Fruit fly (Drosophila melanogaster) whole organism, embryonic: Measurements from ENCODE around the gene Npc2a.

Experiments
- CG1024 ChIP-seq: fragments of 200-800 bp; sonication (Bioruptor generic); IDR thresholded peaks from 2 replicates; pipeline ENCODE4 v1.3.6; 2022; ENCODE audit warnings: missing biosample characterization, missing genetic modification characterization
- CG10274 ChIP-seq: fragments of 200-800 bp; sonication (Bioruptor generic); optimal IDR thresholded peaks from 3 replicates; lab custom pipeline; 2017; ENCODE audit warnings: missing biosample characterization, mild to moderate bottlenecking, missing genetic modification characterization
- CG13894 ChIP-seq: fragments of 200-800 bp; sonication (Bioruptor generic); optimal IDR thresholded peaks from 3 replicates; lab custom pipeline; 2018; ENCODE audit warnings: missing biosample characterization, mild to moderate bottlenecking, missing genetic modification characterization, moderate library complexity
- CG14441 ChIP-seq: fragments of 200-800 bp; sonication (Bioruptor generic); IDR thresholded peaks from 2 replicates; pipeline ENCODE4 v1.3.6; 2022; ENCODE audit warnings: missing biosample characterization, missing genetic modification characterization
- CG15479 ChIP-seq: fragments of 200-800 bp; sonication (Bioruptor generic); optimal IDR thresholded peaks from 3 replicates; lab custom pipeline; 2019; ENCODE audit warnings: missing biosample characterization, mild to moderate bottlenecking, missing genetic modification characterization, moderate library complexity
- CG15514 ChIP-seq: fragments of 200-800 bp; sonication (Bioruptor generic); optimal IDR thresholded peaks from 3 replicates; lab custom pipeline; 2017; ENCODE audit warnings: missing biosample characterization, missing genetic modification characterization, mild to moderate bottlenecking, moderate library complexity, missing genetic modification reagents
- CG16779 ChIP-seq: fragments of 200-800 bp; sonication (Bioruptor generic); IDR thresholded peaks from 2 replicates; pipeline ENCODE4 v1.3.6; 2022; ENCODE audit warnings: missing biosample characterization, missing genetic modification characterization
- CG17328 ChIP-seq: fragments of 200-800 bp; sonication (Bioruptor generic); IDR thresholded peaks from 2 replicates; pipeline ENCODE4 v1.3.6; 2022; ENCODE audit warnings: missing biosample characterization, missing genetic modification characterization
- CG3281 ChIP-seq: fragments of 200-800 bp; sonication (Bioruptor generic); optimal IDR thresholded peaks from 3 replicates; lab custom pipeline; 2017; ENCODE audit warnings: missing biosample characterization, mild to moderate bottlenecking, missing genetic modification characterization
- CG34224 ChIP-seq: fragments of 200-800 bp; sonication (Bioruptor generic); IDR thresholded peaks from 3 replicates; pipeline ENCODE4 v1.3.6; 2022; ENCODE audit warnings: missing biosample characterization, missing genetic modification characterization; ENCODE audit not compliant: partially characterized antibody
- CG34376 ChIP-seq: fragments of 200-800 bp; sonication (Bioruptor generic); optimal IDR thresholded peaks from 2 replicates; lab custom pipeline; 2018; ENCODE audit warnings: missing biosample characterization, mild to moderate bottlenecking, missing genetic modification characterization
- CG4730 ChIP-seq: fragments of 200-800 bp; sonication (Bioruptor generic); IDR thresholded peaks from 2 replicates; pipeline ENCODE4 v1.3.6; 2022; ENCODE audit warnings: missing biosample characterization, missing genetic modification characterization
- CG5245 ChIP-seq: fragments of 200-800 bp; sonication (Bioruptor generic); optimal IDR thresholded peaks from 3 replicates; lab custom pipeline; 2016; ENCODE audit warnings: missing biosample characterization, missing genetic modification characterization
- CG7556 ChIP-seq: fragments of 200-800 bp; sonication (Bioruptor generic); optimal IDR thresholded peaks from 2 replicates; lab custom pipeline; 2017; ENCODE audit warnings: missing biosample characterization, mild to moderate bottlenecking, missing genetic modification characterization
- Deaf1 ChIP-seq: fragments of 200-800 bp; optimal IDR thresholded peaks from 3 replicates; lab custom pipeline; 2019; ENCODE audit warnings: missing biosample characterization, mild to moderate bottlenecking, missing genetic modification characterization, moderate library complexity
- Dip3 ChIP-seq: fragments of 200-800 bp; sonication (Bioruptor generic); optimal IDR thresholded peaks from 3 replicates; lab custom pipeline; 2016; ENCODE audit warnings: missing biosample characterization, missing genetic modification characterization
- E2f1 ChIP-seq: fragments of 200-800 bp; sonication (Bioruptor generic); IDR thresholded peaks from 2 replicates; pipeline ENCODE4 v1.3.6; 2022; ENCODE audit warnings: missing biosample characterization, missing genetic modification characterization
- Ets97D ChIP-seq: fragments of 200-800 bp; sonication (Bioruptor generic); optimal IDR thresholded peaks from 3 replicates; lab custom pipeline; 2016; ENCODE audit warnings: missing biosample characterization, missing genetic modification characterization
- Fer3 ChIP-seq: fragments of 200-800 bp; sonication (Bioruptor generic); optimal IDR thresholded peaks from 2 replicates; lab custom pipeline; 2018; ENCODE audit warnings: missing biosample characterization, mild to moderate bottlenecking, missing genetic modification characterization, moderate library complexity
- H2.0 ChIP-seq: fragments of 200-800 bp; sonication (Bioruptor generic); IDR thresholded peaks from 2 replicates; pipeline ENCODE4 v1.3.6; 2022; ENCODE audit warnings: missing biosample characterization, missing genetic modification characterization
- Hr78 ChIP-seq, 2 experiments: fragments of 200-800 bp in 1 of 2; fragments of >200 bp in 1 of 2; sonication (Bioruptor generic) in 1 of 2; optimal IDR thresholded peaks; 2 replicates each; lab custom pipeline; 2017 to 2019; ENCODE audit warnings: missing biosample characterization in 2 of 2, missing genetic modification characterization in 2 of 2, mild to moderate bottlenecking in 1 of 2, moderate library complexity in 1 of 2
- Jarid2 ChIP-seq: fragments of 200-800 bp; sonication (Bioruptor generic); optimal IDR thresholded peaks from 3 replicates; lab custom pipeline; 2017; ENCODE audit warnings: mild to moderate bottlenecking, missing biosample characterization, missing genetic modification reagents, missing genetic modification characterization
- MBD-R2 ChIP-seq: fragments of 200-800 bp; sonication (Bioruptor generic); IDR thresholded peaks from 2 replicates; pipeline ENCODE4 v1.3.6; 2022; ENCODE audit warnings: missing biosample characterization, missing genetic modification characterization
- Med ChIP-seq: fragments of 200-800 bp; sonication (Bioruptor generic); peaks from one replicate; lab custom pipeline; 2016; ENCODE audit warnings: missing biosample characterization, missing genetic modification characterization, mild to moderate bottlenecking, inconsistent platforms, moderate library complexity
- Mes4 ChIP-seq: fragments of 200-800 bp; sonication (Bioruptor generic); optimal IDR thresholded peaks from 2 replicates; lab custom pipeline; 2016; ENCODE audit warnings: missing biosample characterization, missing genetic modification characterization
- Nf-YA ChIP-seq: fragments of 200-800 bp; sonication (Bioruptor generic); IDR thresholded peaks from 2 replicates; pipeline ENCODE4 v1.3.6; 2022; ENCODE audit warnings: missing biosample characterization, missing genetic modification characterization
- Opbp ChIP-seq: fragments of 200-800 bp; sonication (Bioruptor generic); IDR thresholded peaks from 3 replicates; pipeline ENCODE4 v1.3.6; 2022; ENCODE audit warnings: missing biosample characterization, missing genetic modification characterization; ENCODE audit not compliant: partially characterized antibody
- Sry-β ChIP-seq: fragments of 200-800 bp; sonication (Bioruptor generic); optimal IDR thresholded peaks from 2 replicates; lab custom pipeline; 2018; ENCODE audit warnings: missing biosample characterization, mild to moderate bottlenecking, missing genetic modification characterization, moderate library complexity
- Xbp1 ChIP-seq: fragments of 200-800 bp; sonication (Bioruptor generic); optimal IDR thresholded peaks from 3 replicates; lab custom pipeline; 2016; ENCODE audit warnings: missing biosample characterization, mild to moderate bottlenecking, missing genetic modification characterization
- br ChIP-seq: fragments of >200 bp; optimal IDR thresholded peaks from 2 replicates; lab custom pipeline; 2017
- btn ChIP-seq: fragments of 200-800 bp; sonication (Bioruptor generic); optimal IDR thresholded peaks from 2 replicates; lab custom pipeline; 2016; ENCODE audit warnings: missing biosample characterization, missing genetic modification characterization
- cas ChIP-seq: fragments of 200-800 bp; sonication (Bioruptor generic); IDR thresholded peaks from 2 replicates; pipeline ENCODE4 v1.3.6; 2022; ENCODE audit warnings: missing biosample characterization, missing genetic modification characterization
- corto ChIP-seq: fragments of 200-800 bp; sonication (Bioruptor generic); optimal IDR thresholded peaks from 2 replicates; lab custom pipeline; 2016; ENCODE audit warnings: missing biosample characterization, mild to moderate bottlenecking, missing genetic modification characterization, moderate library complexity
- danr ChIP-seq: fragments of 200-800 bp; sonication (Bioruptor generic); IDR thresholded peaks from 2 replicates; pipeline ENCODE4 v1.3.6; 2022; ENCODE audit warnings: missing biosample characterization, missing genetic modification characterization
- emc ChIP-seq: fragments of 200-800 bp; sonication (Bioruptor generic); optimal IDR thresholded peaks from 2 replicates; lab custom pipeline; 2016; ENCODE audit warnings: missing biosample characterization, missing genetic modification characterization
- en ChIP-seq: fragments of 200-800 bp; sonication (Bioruptor generic); optimal IDR thresholded peaks from 2 replicates; lab custom pipeline; 2016; ENCODE audit warnings: missing biosample characterization, missing genetic modification characterization
- fd96Cb ChIP-seq: fragments of 200-800 bp; sonication (Bioruptor generic); optimal IDR thresholded peaks from 2 replicates; lab custom pipeline; 2018; ENCODE audit warnings: missing biosample characterization, mild to moderate bottlenecking, missing genetic modification characterization, moderate library complexity
- fu2 ChIP-seq: fragments of 200-800 bp; sonication (Bioruptor generic); optimal IDR thresholded peaks from 2 replicates; lab custom pipeline; 2016; ENCODE audit warnings: missing biosample characterization, missing genetic modification characterization
- gcm ChIP-seq: fragments of 200-800 bp; sonication (Bioruptor generic); optimal IDR thresholded peaks from 2 replicates; lab custom pipeline; 2019; ENCODE audit warnings: missing biosample characterization, mild to moderate bottlenecking, missing genetic modification characterization, moderate library complexity
- gt ChIP-seq: fragments of 200-800 bp; sonication (Bioruptor generic); IDR thresholded peaks from 2 replicates; pipeline ENCODE4 v1.3.6; 2022; ENCODE audit warnings: missing biosample characterization, missing genetic modification characterization
- hb ChIP-seq: fragments of 200-800 bp; sonication (Bioruptor generic); IDR thresholded peaks from 3 replicates; pipeline ENCODE4 v1.3.6; 2022; ENCODE audit warnings: missing biosample characterization, missing genetic modification characterization; ENCODE audit not compliant: partially characterized antibody
- phol ChIP-seq: fragments of 200-800 bp; sonication (Bioruptor generic); optimal IDR thresholded peaks from 3 replicates; lab custom pipeline; 2018; ENCODE audit warnings: missing biosample characterization, mild to moderate bottlenecking, missing genetic modification characterization, moderate library complexity
- row ChIP-seq: fragments of 200-800 bp; sonication (Bioruptor generic); IDR thresholded peaks from 3 replicates; pipeline ENCODE4 v1.3.6; 2022; ENCODE audit warnings: missing biosample characterization, missing genetic modification characterization
- sob ChIP-seq: fragments of 200-800 bp; sonication (Bioruptor generic); IDR thresholded peaks from 2 replicates; pipeline ENCODE4 v1.3.6; 2022; ENCODE audit warnings: missing biosample characterization, missing genetic modification characterization
- trh ChIP-seq: fragments of 200-800 bp; sonication (Bioruptor generic); optimal IDR thresholded peaks from 2 replicates; lab custom pipeline; 2016; ENCODE audit warnings: missing biosample characterization, missing genetic modification characterization
- twi ChIP-seq: fragments of 200-800 bp; optimal IDR thresholded peaks from 2 replicates; lab custom pipeline; 2019; ENCODE audit warnings: missing biosample characterization, mild to moderate bottlenecking, missing genetic modification characterization, moderate library complexity
- zen2 ChIP-seq: fragments of 200-800 bp; sonication (Bioruptor generic); IDR thresholded peaks from 3 replicates; pipeline ENCODE4 v1.3.6; 2022; ENCODE audit warnings: missing biosample characterization, missing genetic modification characterization; ENCODE audit not compliant: partially characterized antibody

The Npc2a gene

dm6 chr2L:1981726-1982367 is 6.2 kb upstream of the Npc2a start, which contains the start of gene CG7289 (continued):
- TF ChIP-seq hb (peak; percentile 54; the same call in 1 of the 3 replicates), Ets97D (peak; percentile 14), trh (GFP tag; lab: Kevin White, UChicago) (no peak), Nf-YA (GFP tag; lab: Robert Waterston, UW) (no peak), MBD-R2 (GFP tag; lab: Robert Waterston, UW) (peak; percentile 77), CG4730 (GFP tag; lab: Robert Waterston, UW) (no peak), cas (no peak), btn (GFP tag; lab: Kevin White, UChicago) (no peak), Sry-β (no peak), phol (tag; lab: Kevin White, UChicago) (peak; percentile 15), danr (no peak), gt (GFP tag; lab: Robert Waterston, UW) (no peak), E2f1 (GFP tag; lab: Robert Waterston, UW) (no peak), CG13894 (no peak), Fer3 (tag; lab: Kevin White, UChicago) (no peak), CG34376 (GFP tag; lab: Kevin White, UChicago) (no peak)

dm6 chr2L:1986343-1987280 is 1.5 kb upstream of the Npc2a start:
- TF ChIP-seq CG10274 (GFP tag; lab: Kevin White, UChicago) = peak; percentile 98
- no peak for TF ChIP-seq br
- TF ChIP-seq Deaf1 (tag; lab: Kevin White, UChicago) = peak; percentile 25
- TF ChIP-seq CG34224 (GFP tag; lab: Robert Waterston, UW) = no peak
- no peak for TF ChIP-seq Mes4 (GFP tag; lab: Kevin White, UChicago)
- no peak for TF ChIP-seq CG15479 (GFP tag; lab: Kevin White, UChicago)
- TF ChIP-seq twi (tag; lab: Kevin White, UChicago) = no peak
- TF ChIP-seq Dip3 (GFP tag; lab: Kevin White, UChicago) = peak; percentile 32
- no peak for TF ChIP-seq corto (GFP tag; lab: Kevin White, UChicago)
- TF ChIP-seq emc (GFP tag; lab: Kevin White, UChicago) = peak; percentile 4
- TF ChIP-seq row (GFP tag; lab: Robert Waterston, UW) = peak; percentile 73
- peak; percentile 36 for TF ChIP-seq CG5245 (GFP tag; lab: Kevin White, UChicago)
- peak; percentile 92 for TF ChIP-seq Med (GFP tag; lab: Kevin White, UChicago)
- 0 out of 2 replicates have a peak, but pooled peaks have one; percentile 32 for TF ChIP-seq CG17328 (GFP tag; lab: Robert Waterston, UW)
- TF ChIP-seq H2.0 (GFP tag; lab: Robert Waterston, UW) = peak; percentile 58
- no peak for TF ChIP-seq zen2 (GFP tag; lab: Robert Waterston, UW)
- no peak for TF ChIP-seq hb
- TF ChIP-seq Hr78 (GFP tag; optimal IDR thresholded peaks at IDR 0.05; lab: Kevin White, UChicago) = peak in 1 of 2 experiments; percentile 94
- TF ChIP-seq CG7556 (GFP tag; lab: Kevin White, UChicago) = peak; percentile 68
- TF ChIP-seq en = peak; percentile 16
- TF ChIP-seq Opbp (GFP tag; lab: Robert Waterston, UW) = no peak
- TF ChIP-seq sob (GFP tag; lab: Robert Waterston, UW) = peak; percentile 49
- no peak for TF ChIP-seq Jarid2
- peak; percentile 13 for TF ChIP-seq fd96Cb (tag; lab: Kevin White, UChicago)
- TF ChIP-seq fu2 (GFP tag; lab: Kevin White, UChicago) = peak; percentile 32
- peak; percentile 57 for TF ChIP-seq Xbp1 (GFP tag; lab: Kevin White, UChicago)
- TF ChIP-seq CG1024 = no peak
- TF ChIP-seq CG3281 (GFP tag; lab: Kevin White, UChicago) = peak; percentile 67
- TF ChIP-seq gcm (GFP tag; lab: Kevin White, UChicago) = no peak
- no peak for TF ChIP-seq CG16779 (GFP tag; lab: Robert Waterston, UW)
- TF ChIP-seq CG14441 (GFP tag; lab: Robert Waterston, UW) = peak; percentile 65
- TF ChIP-seq CG15514 (GFP tag; lab: Kevin White, UChicago) = peak; percentile 10
